Worm (Caenorhabditis elegans) whole organism, young adult: ENCODE results near the gene C17H11.5.

Experiments used
- C06A6.2 ChIP-seq: fragments of 200-800 bp; sonication (Bioruptor generic); conservative IDR thresholded peaks from 2 replicates; pipeline ENCODE4 v1.3.6; 2022; ENCODE audit warnings: missing genetic modification characterization, missing compliant biosample characterization
- D2030.7 ChIP-seq: fragments of 200-800 bp; sonication (Bioruptor generic); IDR thresholded peaks from 2 replicates; pipeline ENCODE4 v1.3.6; 2022; ENCODE audit warnings: missing genetic modification reagents, missing genetic modification characterization, missing compliant biosample characterization
- F37B4.10 ChIP-seq: fragments of 200-800 bp; sonication (Bioruptor generic); IDR thresholded peaks from 2 replicates; pipeline ENCODE4 v1.3.6; 2022; ENCODE audit warnings: missing genetic modification characterization, missing compliant biosample characterization
- F57A8.1 ChIP-seq: fragments of 200-800 bp; sonication (Bioruptor generic); optimal IDR thresholded peaks from 2 replicates; lab custom pipeline; 2018; ENCODE audit warnings: mild to moderate bottlenecking, missing genetic modification characterization, moderate library complexity, missing compliant biosample characterization
- Y53F4B.3 ChIP-seq: fragments of 200-800 bp; sonication (Bioruptor generic); IDR thresholded peaks from 2 replicates; pipeline ENCODE4 v1.3.6; 2022; ENCODE audit warnings: missing genetic modification reagents, missing genetic modification characterization, missing compliant biosample characterization
- Y53G8AR.9 ChIP-seq: fragments of 200-800 bp; sonication (Bioruptor generic); conservative IDR thresholded peaks from 2 replicates; pipeline ENCODE4 v1.3.6; 2022; ENCODE audit warnings: missing genetic modification reagents, missing genetic modification characterization, missing compliant biosample characterization
- Y56A3A.18 ChIP-seq: fragments of 200-800 bp; sonication (Bioruptor generic); IDR thresholded peaks from 2 replicates; pipeline ENCODE4 v1.3.6; 2022; ENCODE audit warnings: missing genetic modification reagents, missing genetic modification characterization, missing compliant biosample characterization
- athp-1 ChIP-seq: sonication (generic microtip); optimal IDR thresholded peaks from 2 replicates; lab custom pipeline; 2017; ENCODE audit warnings: mild to moderate bottlenecking, missing genetic modification characterization, missing compliant biosample characterization
- attf-3 ChIP-seq: fragments of 200-800 bp; sonication (Bioruptor generic); conservative IDR thresholded peaks from 2 replicates; pipeline ENCODE4 v1.3.6; 2022; ENCODE audit warnings: missing genetic modification reagents, missing genetic modification characterization, missing compliant biosample characterization
- ccch-3 ChIP-seq: fragments of 200-800 bp; sonication (Bioruptor generic); optimal IDR thresholded peaks from 2 replicates; lab custom pipeline; 2018; ENCODE audit warnings: mild to moderate bottlenecking, missing genetic modification characterization, missing compliant biosample characterization
- cebp-2 ChIP-seq: fragments of 200-800 bp; sonication (Bioruptor generic); IDR thresholded peaks from 2 replicates; pipeline ENCODE4 v1.3.6; 2022; ENCODE audit warnings: missing genetic modification characterization, missing compliant biosample characterization
- ceh-27 ChIP-seq: fragments of 200-800 bp; sonication (Bioruptor generic); optimal IDR thresholded peaks from 2 replicates; lab custom pipeline; 2018; ENCODE audit warnings: mild to moderate bottlenecking, missing genetic modification characterization, moderate library complexity, missing compliant biosample characterization
- ceh-58 ChIP-seq: fragments of 200-800 bp; sonication (Bioruptor generic); IDR thresholded peaks from 2 replicates; pipeline ENCODE4 v1.3.6; 2022; ENCODE audit warnings: missing genetic modification characterization, missing compliant biosample characterization
- ceh-91 ChIP-seq: fragments of 200-800 bp; sonication (Bioruptor generic); IDR thresholded peaks from 2 replicates; pipeline ENCODE4 v1.3.6; 2022; ENCODE audit warnings: missing genetic modification reagents, missing genetic modification characterization, missing compliant biosample characterization
- die-1 ChIP-seq: sonication (generic microtip); optimal IDR thresholded peaks from 2 replicates; lab custom pipeline; 2016; ENCODE audit warnings: missing genotype, mild to moderate bottlenecking, missing genetic modification characterization, missing compliant biosample characterization
- dox-1 ChIP-seq: fragments of 200-800 bp; sonication (Bioruptor generic); IDR thresholded peaks from 2 replicates; pipeline ENCODE4 v1.3.6; 2022; ENCODE audit warnings: missing genetic modification reagents, missing genetic modification characterization, missing compliant biosample characterization
- egrh-3 ChIP-seq: fragments of 200-800 bp; sonication (Bioruptor generic); IDR thresholded peaks from 2 replicates; pipeline ENCODE4 v1.3.6; 2022; ENCODE audit warnings: missing genetic modification reagents, missing genetic modification characterization, missing compliant biosample characterization
- ets-4 ChIP-seq: fragments of 200-800 bp; sonication (Bioruptor generic); optimal IDR thresholded peaks from 2 replicates; lab custom pipeline; 2018; ENCODE audit warnings: mild to moderate bottlenecking, missing genetic modification characterization, missing compliant biosample characterization
- fkh-3 ChIP-seq: sonication (generic microtip); optimal IDR thresholded peaks from 2 replicates; lab custom pipeline; 2016; ENCODE audit warnings: mild to moderate bottlenecking, missing genetic modification characterization, missing compliant biosample characterization
- gei-17 ChIP-seq: fragments of 200-800 bp; sonication (Bioruptor generic); optimal IDR thresholded peaks from 2 replicates; lab custom pipeline; 2018; ENCODE audit warnings: mild to moderate bottlenecking, missing genetic modification characterization, missing compliant biosample characterization
- hlh-26 ChIP-seq: fragments of 200-800 bp; sonication (Bioruptor generic); conservative IDR thresholded peaks from 2 replicates; pipeline ENCODE4 v1.3.6; 2022; ENCODE audit warnings: missing genetic modification reagents, missing genetic modification characterization, missing compliant biosample characterization
- hmg-1.2 ChIP-seq: fragments of 200-800 bp; sonication (Bioruptor generic); IDR thresholded peaks from 2 replicates; pipeline ENCODE4 v1.3.6; 2022; ENCODE audit warnings: missing genetic modification reagents, missing genetic modification characterization, missing compliant biosample characterization
- let-607 ChIP-seq, 2 experiments: fragments of 200-800 bp in 1 of 2; sonication (Bioruptor generic) in 1 of 2; sonication (generic microtip) in 1 of 2; optimal IDR thresholded peaks; 2 replicates each; lab custom pipeline; 2016 to 2018; ENCODE audit warnings: mild to moderate bottlenecking in 2 of 2, missing compliant biosample characterization in 2 of 2, missing genetic modification characterization in 2 of 2, moderate library complexity in 2 of 2, missing genotype in 1 of 2
- lin-35 ChIP-seq, 3 experiments: fragments of 150-350 bp in 2 of 3; sonication (generic microtip) in 1 of 3; optimal IDR thresholded peaks; 2 replicates each; lab custom pipeline; 2014 to 2018; ENCODE audit warnings: missing biosample characterization in 3 of 3, missing genetic modification characterization in 3 of 3, missing genetic modification reagents in 3 of 3
- madf-3 ChIP-seq: fragments of 200-800 bp; sonication (Bioruptor generic); IDR thresholded peaks from 2 replicates; pipeline ENCODE4 v1.3.6; 2022; ENCODE audit warnings: missing genetic modification reagents, missing genetic modification characterization, missing compliant biosample characterization
- madf-8 ChIP-seq: fragments of 200-800 bp; sonication (Bioruptor generic); conservative IDR thresholded peaks from 2 replicates; pipeline ENCODE4 v1.3.6; 2022; ENCODE audit warnings: missing genetic modification reagents, missing genetic modification characterization, missing compliant biosample characterization
- mcd-1 ChIP-seq: fragments of 200-800 bp; sonication (Bioruptor generic); IDR thresholded peaks from 2 replicates; pipeline ENCODE4 v1.3.6; 2022; ENCODE audit warnings: missing genetic modification reagents, missing genetic modification characterization, missing compliant biosample characterization
- mxl-1 ChIP-seq: sonication (generic microtip); optimal IDR thresholded peaks from 2 replicates; lab custom pipeline; 2016; ENCODE audit warnings: missing genetic modification characterization, missing compliant biosample characterization
- nfya-1 ChIP-seq: sonication (generic microtip); optimal IDR thresholded peaks from 2 replicates; lab custom pipeline; 2017; ENCODE audit warnings: antibody characterized with exemption, missing compliant biosample characterization, missing genetic modification characterization, borderline replicate concordance; ENCODE audit not compliant: insufficient read depth
- nfyb-1 ChIP-seq: fragments of 200-800 bp; sonication (Bioruptor generic); IDR thresholded peaks from 2 replicates; pipeline ENCODE4 v1.3.6; 2022; ENCODE audit warnings: missing genetic modification reagents, missing genetic modification characterization, missing compliant biosample characterization
- nhr-120 ChIP-seq: fragments of 200-800 bp; sonication (Bioruptor generic); IDR thresholded peaks from 2 replicates; pipeline ENCODE4 v1.3.6; 2022; ENCODE audit warnings: missing genetic modification characterization, missing compliant biosample characterization
- nhr-80 ChIP-seq: sonication (generic microtip); optimal IDR thresholded peaks from 2 replicates; lab custom pipeline; 2016; ENCODE audit warnings: missing genetic modification characterization, missing compliant biosample characterization
- pbrm-1 ChIP-seq: fragments of 200-800 bp; sonication (Bioruptor generic); IDR thresholded peaks from 2 replicates; pipeline ENCODE4 v1.3.6; 2022; ENCODE audit warnings: missing genetic modification reagents, missing genetic modification characterization, missing compliant biosample characterization
- rpc-1 ChIP-seq, 2 experiments: fragments of 150-350 bp in 1 of 2; sonication (generic microtip) in 1 of 2; optimal IDR thresholded peaks; 2 replicates each; lab custom pipeline; 2014 to 2018; ENCODE audit warnings: missing biosample characterization in 1 of 2, missing genetic modification characterization in 1 of 2, missing genetic modification reagents in 1 of 2, missing genotype in 1 of 2
- sdz-38 ChIP-seq: sonication (generic microtip); optimal IDR thresholded peaks from 2 replicates; lab custom pipeline; 2016; ENCODE audit warnings: missing genotype, missing genetic modification characterization, missing compliant biosample characterization
- snpc-3.4 ChIP-seq: sonication (generic microtip); optimal IDR thresholded peaks from 2 replicates; lab custom pipeline; 2017; ENCODE audit warnings: missing genetic modification characterization, mild to moderate bottlenecking, missing compliant biosample characterization, antibody characterized with exemption, moderate library complexity, missing genotype, missing genetic modification reagents
- somi-1 ChIP-seq: fragments of 200-800 bp; sonication (Bioruptor generic); optimal IDR thresholded peaks from 2 replicates; lab custom pipeline; 2018; ENCODE audit warnings: mild to moderate bottlenecking, missing genetic modification characterization, missing compliant biosample characterization
- sptf-2 ChIP-seq: fragments of 200-800 bp; sonication (Bioruptor generic); optimal IDR thresholded peaks from 2 replicates; lab custom pipeline; 2018; ENCODE audit warnings: mild to moderate bottlenecking, missing genetic modification characterization, missing compliant biosample characterization
- unc-130 ChIP-seq: sonication (generic microtip); optimal IDR thresholded peaks from 2 replicates; lab custom pipeline; 2016; ENCODE audit warnings: missing genetic modification reagents, missing genetic modification characterization, missing compliant biosample characterization
- zfh-2 ChIP-seq: fragments of 200-800 bp; sonication (Bioruptor generic); conservative IDR thresholded peaks from 2 replicates; pipeline ENCODE4 v1.3.6; 2022; ENCODE audit warnings: missing genetic modification reagents, missing genetic modification characterization, missing compliant biosample characterization
- ztf-18 ChIP-seq: sonication (generic microtip); optimal IDR thresholded peaks from 2 replicates; lab custom pipeline; 2016; ENCODE audit warnings: missing genotype, mild to moderate bottlenecking, missing genetic modification characterization, missing compliant biosample characterization
- ztf-25 ChIP-seq: fragments of 200-800 bp; sonication (Bioruptor generic); IDR thresholded peaks from 2 replicates; pipeline ENCODE4 v1.3.6; 2022; ENCODE audit warnings: missing genetic modification reagents, missing genetic modification characterization, missing compliant biosample characterization
- ztf-26 ChIP-seq: sonication (generic microtip); optimal IDR thresholded peaks from 2 replicates; lab custom pipeline; 2017; ENCODE audit warnings: missing genetic modification characterization, missing compliant biosample characterization
- ztf-3 ChIP-seq: fragments of 200-800 bp; sonication (Bioruptor generic); optimal IDR thresholded peaks from 2 replicates; lab custom pipeline; 2018; ENCODE audit warnings: mild to moderate bottlenecking, missing genetic modification characterization, missing compliant biosample characterization
- ztf-6 ChIP-seq: fragments of 200-800 bp; sonication (Bioruptor generic); IDR thresholded peaks from 2 replicates; pipeline ENCODE4 v1.3.6; 2022; ENCODE audit warnings: missing genetic modification reagents, missing genetic modification characterization, missing compliant biosample characterization

Gene C17H11.5

ce11 chrX:8173610-8174009 is 11.3 kb downstream of the C17H11.5 start, which contains the start of gene C17H11.1:
Gene C17H11.1, plus strand, starts transcription at chrX:8173910.
- TF ChIP-seq nhr-80 (tag; lab: Kevin White, UChicago) (no peak), nfyb-1 (GFP tag; lab: Robert Waterston, UW) (no peak), ztf-25 (no peak), pbrm-1 (GFP tag; lab: Robert Waterston, UW) (no peak), mcd-1 (GFP tag; lab: Robert Waterston, UW) (no peak), lin-35 (GFP tag; optimal IDR thresholded peaks at IDR 0.05; lab: Kevin White, UChicago) (no peak), nhr-120 (GFP tag; lab: Robert Waterston, UW) (no peak), Y53G8AR.9 (GFP tag; lab: Robert Waterston, UW) (no peak), hmg-1.2 (GFP tag; lab: Robert Waterston, UW) (no peak), nfya-1 (tag; lab: Kevin White, UChicago) (no peak), madf-8 (no peak), sdz-38 (tag; lab: Kevin White, UChicago) (no peak), madf-3 (no peak)
- TF ChIP-seq, all 124 proteins: peak for 0

- TF ChIP-seq F57A8.1 (GFP tag; lab: Kevin White, UChicago) (no peak), Y56A3A.18 (GFP tag; lab: Robert Waterston, UW) (no peak), attf-3 (peak; percentile 69), ceh-91 (no peak), ets-4 (GFP tag; lab: Kevin White, UChicago) (no peak), egrh-3 (GFP tag; lab: Robert Waterston, UW) (no peak), hmg-1.2 (GFP tag; lab: Robert Waterston, UW) (peak; percentile 23; the same call in 1 of the 2 replicates)
Observed at ce11 chrX:8169534-8169933, 15.4 kb downstream of the C17H11.5 start, which contains the start of gene C17H11.2. Gene C17H11.2, plus strand, starts transcription at chrX:8169930.

ce11 chrX:8163555-8163954 is 21.4 kb downstream of the C17H11.5 start:
- TF ChIP-seq mcd-1 (GFP tag; lab: Robert Waterston, UW) (peak; percentile 60), F37B4.10 (0 out of 2 replicates have a peak, but pooled peaks have one; percentile 87), ztf-26 (peak; percentile 45), somi-1 (GFP tag; lab: Kevin White, UChicago) (peak; percentile 51), hlh-26 (GFP tag; lab: Robert Waterston, UW) (0 out of 2 replicates have a peak, but pooled peaks have one; percentile 37), rpc-1 (optimal IDR thresholded peaks at IDR 0.05; lab: Kevin White, UChicago) (no peak), rpc-1 (tag; optimal IDR thresholded peaks at IDR 0.05; lab: Kevin White, UChicago) (no peak), mxl-1 (tag; lab: Kevin White, UChicago) (no peak), Y53F4B.3 (no peak), sptf-2 (GFP tag; lab: Kevin White, UChicago) (peak; percentile 40), cebp-2 (GFP tag; lab: Robert Waterston, UW) (no peak), zfh-2 (GFP tag; lab: Robert Waterston, UW) (peak; percentile 99), C06A6.2 (GFP tag; lab: Robert Waterston, UW) (no peak; the same call in 1 of the 2 replicates), die-1 (tag; lab: Kevin White, UChicago) (peak; percentile 9), dox-1 (GFP tag; lab: Robert Waterston, UW) (peak; percentile 32; the same call in 1 of the 2 replicates), madf-8 (no peak; the same call in 1 of the 2 replicates), ztf-3 (GFP tag; lab: Kevin White, UChicago) (no peak), athp-1 (tag; lab: Kevin White, UChicago) (no peak), ztf-6 (GFP tag; lab: Robert Waterston, UW) (0 out of 2 replicates have a peak, but pooled peaks have one; percentile 9), pbrm-1 (GFP tag; lab: Robert Waterston, UW) (0 out of 2 replicates have a peak, but pooled peaks have one; percentile 39), ccch-3 (no peak), ceh-27 (GFP tag; lab: Kevin White, UChicago) (peak; percentile 49), unc-130 (GFP tag; lab: Kevin White, UChicago) (no peak), D2030.7 (GFP tag; lab: Robert Waterston, UW) (no peak), fkh-3 (tag; lab: Kevin White, UChicago) (peak; percentile 3), ceh-58 (GFP tag; lab: Robert Waterston, UW) (no peak), gei-17 (GFP tag; lab: Kevin White, UChicago) (peak; percentile 35), snpc-3.4 (no peak), ztf-18 (no peak), Y53G8AR.9 (GFP tag; lab: Robert Waterston, UW) (no peak), let-607 (tag; optimal IDR thresholded peaks at IDR 0.05; lab: Kevin White, UChicago) (no peak)
